Fruit fly (Drosophila melanogaster) whole organism, embryonic: Measurements from ENCODE around the gene CG9449.

Experiments used
- ATbp ChIP-seq: fragments of 200-800 bp; sonication (Bioruptor generic); optimal IDR thresholded peaks from 2 replicates; lab custom pipeline; 2017; ENCODE audit warnings: missing biosample characterization, mild to moderate bottlenecking, missing genetic modification characterization, missing genetic modification reagents
- Bgb ChIP-seq: fragments of 200-800 bp; sonication (Bioruptor generic); IDR thresholded peaks from 2 replicates; pipeline ENCODE4 v1.3.6; 2022; ENCODE audit warnings: missing biosample characterization, missing genetic modification characterization; ENCODE audit not compliant: partially characterized antibody
- CG10267 ChIP-seq: fragments of 200-800 bp; sonication (Bioruptor generic); optimal IDR thresholded peaks from 2 replicates; lab custom pipeline; 2018; ENCODE audit warnings: missing biosample characterization, mild to moderate bottlenecking, missing genetic modification characterization, moderate library complexity
- CG11247 ChIP-seq: fragments of 200-800 bp; sonication (Bioruptor generic); IDR thresholded peaks from 2 replicates; pipeline ENCODE4 v1.3.6; 2022; ENCODE audit warnings: missing biosample characterization, missing genetic modification characterization
- CG11696 ChIP-seq: fragments of 200-800 bp; sonication (Bioruptor generic); IDR thresholded peaks from 2 replicates; pipeline ENCODE4 v1.3.6; 2022; ENCODE audit warnings: missing biosample characterization, missing genetic modification characterization
- CG12071 ChIP-seq: fragments of 200-800 bp; sonication (Bioruptor generic); optimal IDR thresholded peaks from 3 replicates; lab custom pipeline; 2018; ENCODE audit warnings: missing biosample characterization, mild to moderate bottlenecking, missing genetic modification characterization
- CG12391 ChIP-seq: fragments of 200-800 bp; sonication (Bioruptor generic); optimal IDR thresholded peaks from 3 replicates; lab custom pipeline; 2018; ENCODE audit warnings: missing biosample characterization, mild to moderate bottlenecking, missing genetic modification characterization, moderate library complexity
- CG12659 ChIP-seq: fragments of 200-800 bp; sonication (Bioruptor generic); optimal IDR thresholded peaks from 3 replicates; lab custom pipeline; 2017; ENCODE audit warnings: mild to moderate bottlenecking, missing biosample characterization, missing genetic modification reagents, missing genetic modification characterization
- CG14860 ChIP-seq: fragments of 200-800 bp; sonication (Bioruptor generic); IDR thresholded peaks from 3 replicates; pipeline ENCODE4 v1.3.6; 2022; ENCODE audit warnings: missing biosample characterization, missing genetic modification characterization; ENCODE audit not compliant: partially characterized antibody
- CG1602 ChIP-seq: fragments of 200-800 bp; sonication (Bioruptor generic); optimal IDR thresholded peaks from 3 replicates; lab custom pipeline; 2016; ENCODE audit warnings: missing biosample characterization, missing genetic modification characterization
- CG16779 ChIP-seq: fragments of 200-800 bp; sonication (Bioruptor generic); IDR thresholded peaks from 2 replicates; pipeline ENCODE4 v1.3.6; 2022; ENCODE audit warnings: missing biosample characterization, missing genetic modification characterization
- CG16815 ChIP-seq: fragments of 200-800 bp; sonication (Bioruptor generic); optimal IDR thresholded peaks from 3 replicates; lab custom pipeline; 2017; ENCODE audit warnings: missing biosample characterization, mild to moderate bottlenecking, missing genetic modification characterization
- CG3726 ChIP-seq: fragments of 200-800 bp; sonication (Bioruptor generic); IDR thresholded peaks from 3 replicates; pipeline ENCODE4, ENCODE4 v1.3.6; 2022; ENCODE audit warnings: missing biosample characterization, missing genetic modification characterization
- CG4328 ChIP-seq: fragments of 200-800 bp; sonication (Bioruptor generic); optimal IDR thresholded peaks from 3 replicates; lab custom pipeline; 2017; ENCODE audit warnings: missing biosample characterization, missing genetic modification reagents, missing genetic modification characterization
- CG4854 ChIP-seq: fragments of 200-800 bp; sonication (Bioruptor generic); optimal IDR thresholded peaks from 2 replicates; lab custom pipeline; 2016; ENCODE audit warnings: missing biosample characterization, missing genetic modification characterization, inconsistent platforms
- CG6683 ChIP-seq: fragments of 200-800 bp; sonication (Bioruptor generic); optimal IDR thresholded peaks from 2 replicates; lab custom pipeline; 2017; ENCODE audit warnings: missing biosample characterization, mild to moderate bottlenecking, missing genetic modification characterization, missing genetic modification reagents
- CG6689 ChIP-seq: fragments of 200-800 bp; sonication (Bioruptor generic); IDR thresholded peaks from 2 replicates; pipeline ENCODE4 v1.3.6; 2022; ENCODE audit warnings: missing biosample characterization, missing genetic modification characterization
- CG8765 ChIP-seq: fragments of 200-800 bp; sonication (Bioruptor generic); IDR thresholded peaks from 2 replicates; pipeline ENCODE4 v1.3.6; 2022; ENCODE audit warnings: missing biosample characterization, missing genetic modification characterization
- CG9215 ChIP-seq: fragments of 200-800 bp; sonication (Bioruptor generic); IDR thresholded peaks from 2 replicates; pipeline ENCODE4 v1.3.6; 2022; ENCODE audit warnings: missing biosample characterization, missing genetic modification characterization
- CoRest ChIP-seq: fragments of 200-800 bp; sonication (Bioruptor generic); optimal IDR thresholded peaks from 3 replicates; lab custom pipeline; 2018; ENCODE audit warnings: missing biosample characterization, mild to moderate bottlenecking, missing genetic modification characterization, moderate library complexity
- Dref ChIP-seq: fragments of 200-800 bp; sonication (Bioruptor generic); IDR thresholded peaks from 2 replicates; pipeline ENCODE4 v1.3.6; 2022; ENCODE audit warnings: missing biosample characterization, missing genetic modification characterization
- Gsc ChIP-seq: fragments of 200-800 bp; sonication (Bioruptor generic); IDR thresholded peaks from 2 replicates; pipeline ENCODE4 v1.3.6; 2022; ENCODE audit warnings: missing biosample characterization, missing genetic modification characterization
- MBD-R2 ChIP-seq: fragments of 200-800 bp; sonication (Bioruptor generic); IDR thresholded peaks from 2 replicates; pipeline ENCODE4 v1.3.6; 2022; ENCODE audit warnings: missing biosample characterization, missing genetic modification characterization
- Mes4 ChIP-seq: fragments of 200-800 bp; sonication (Bioruptor generic); optimal IDR thresholded peaks from 2 replicates; lab custom pipeline; 2016; ENCODE audit warnings: missing biosample characterization, missing genetic modification characterization
- Myb ChIP-seq: fragments of 200-800 bp; sonication (Bioruptor generic); optimal IDR thresholded peaks from 2 replicates; lab custom pipeline; 2016; ENCODE audit warnings: missing biosample characterization, missing genetic modification characterization
- Neu2 ChIP-seq: fragments of 200-800 bp; sonication (Bioruptor generic); optimal IDR thresholded peaks from 3 replicates; lab custom pipeline; 2016; ENCODE audit warnings: missing biosample characterization, missing genetic modification characterization, borderline replicate concordance
- Opbp ChIP-seq: fragments of 200-800 bp; sonication (Bioruptor generic); IDR thresholded peaks from 3 replicates; pipeline ENCODE4 v1.3.6; 2022; ENCODE audit warnings: missing biosample characterization, missing genetic modification characterization; ENCODE audit not compliant: partially characterized antibody
- Rx ChIP-seq: fragments of 200-800 bp; sonication (Bioruptor generic); IDR thresholded peaks from 2 replicates; pipeline ENCODE4 v1.3.6; 2022; ENCODE audit warnings: missing biosample characterization, missing genetic modification characterization
- Stat92E ChIP-seq, 3 experiments: fragments of >200 bp in 2 of 3; fragments of 200-800 bp in 1 of 3; sonication (Bioruptor generic) in 1 of 3; optimal IDR thresholded peaks; 2 replicates each; lab custom pipeline; 2017 to 2019; ENCODE audit warnings: missing biosample characterization in 3 of 3, missing genetic modification characterization in 3 of 3, mild to moderate bottlenecking in 1 of 3, moderate library complexity in 1 of 3
- TFAM ChIP-seq: fragments of 200-800 bp; sonication (Bioruptor generic); optimal IDR thresholded peaks from 2 replicates; lab custom pipeline; 2017; ENCODE audit warnings: missing biosample characterization, missing genetic modification characterization, inconsistent platforms
- Usf ChIP-seq: fragments of 200-800 bp; sonication (Bioruptor generic); optimal IDR thresholded peaks from 2 replicates; lab custom pipeline; 2017; ENCODE audit warnings: missing genotype, missing biosample characterization, missing genetic modification characterization
- amos ChIP-seq: fragments of 200-800 bp; sonication (Bioruptor generic); IDR thresholded peaks from 2 replicates; pipeline ENCODE4 v1.3.6; 2022; ENCODE audit warnings: missing biosample characterization, missing genetic modification characterization; ENCODE audit not compliant: partially characterized antibody
- ato ChIP-seq: fragments of 200-800 bp; sonication (Bioruptor generic); IDR thresholded peaks from 2 replicates; pipeline ENCODE4 v1.3.6; 2022; ENCODE audit warnings: missing biosample characterization, missing genetic modification characterization; ENCODE audit not compliant: partially characterized antibody
- cas ChIP-seq: fragments of 200-800 bp; sonication (Bioruptor generic); IDR thresholded peaks from 2 replicates; pipeline ENCODE4 v1.3.6; 2022; ENCODE audit warnings: missing biosample characterization, missing genetic modification characterization
- gcm2 ChIP-seq: fragments of 200-800 bp; sonication (Bioruptor generic); optimal IDR thresholded peaks from 2 replicates; lab custom pipeline; 2016; ENCODE audit warnings: missing biosample characterization, missing genetic modification characterization
- gro ChIP-seq: fragments of 200-800 bp; sonication (Bioruptor generic); optimal IDR thresholded peaks from 2 replicates; lab custom pipeline; 2016; ENCODE audit warnings: missing biosample characterization, missing genetic modification characterization
- ken ChIP-seq: fragments of 200-800 bp; sonication (Bioruptor generic); IDR thresholded peaks from 3 replicates; pipeline ENCODE4 v1.3.6; 2022; ENCODE audit warnings: missing biosample characterization, missing genetic modification characterization
- lbe ChIP-seq: fragments of 200-800 bp; sonication (Bioruptor generic); optimal IDR thresholded peaks from 2 replicates; lab custom pipeline; 2016; ENCODE audit warnings: missing biosample characterization, mild to moderate bottlenecking, missing genetic modification characterization
- mam ChIP-seq: fragments of 200-800 bp; sonication (Bioruptor generic); optimal IDR thresholded peaks from 3 replicates; lab custom pipeline; 2016; ENCODE audit warnings: missing biosample characterization, missing genetic modification characterization
- otp ChIP-seq: fragments of 200-800 bp; sonication (Bioruptor generic); IDR thresholded peaks from 3 replicates; pipeline ENCODE4, ENCODE4 v1.3.6; 2022; ENCODE audit warnings: missing biosample characterization, missing genetic modification characterization
- pfk ChIP-seq: fragments of 200-800 bp; sonication (Bioruptor generic); optimal IDR thresholded peaks from 2 replicates; lab custom pipeline; 2018; ENCODE audit warnings: missing biosample characterization, mild to moderate bottlenecking, missing genetic modification characterization, moderate library complexity
- schlank ChIP-seq: fragments of 200-800 bp; sonication (Bioruptor generic); optimal IDR thresholded peaks from 2 replicates; lab custom pipeline; 2018; ENCODE audit warnings: missing biosample characterization, mild to moderate bottlenecking, missing genetic modification characterization
- sim ChIP-seq: fragments of 200-800 bp; sonication (Bioruptor generic); IDR thresholded peaks from 2 replicates; pipeline ENCODE4 v1.3.6; 2022; ENCODE audit warnings: missing biosample characterization, missing genetic modification characterization
- sima ChIP-seq: fragments of 200-800 bp; sonication (Bioruptor generic); optimal IDR thresholded peaks from 2 replicates; lab custom pipeline; 2016; ENCODE audit warnings: missing biosample characterization, missing genetic modification characterization
- slou ChIP-seq: fragments of 200-800 bp; sonication (Bioruptor generic); optimal IDR thresholded peaks from 3 replicates; lab custom pipeline; 2016; ENCODE audit warnings: missing biosample characterization, missing genetic modification characterization
- slp2 ChIP-seq: fragments of 200-800 bp; sonication (Bioruptor generic); optimal IDR thresholded peaks from 2 replicates; lab custom pipeline; 2016; ENCODE audit warnings: missing biosample characterization, missing genetic modification characterization
- sob ChIP-seq: fragments of 200-800 bp; sonication (Bioruptor generic); IDR thresholded peaks from 2 replicates; pipeline ENCODE4 v1.3.6; 2022; ENCODE audit warnings: missing biosample characterization, missing genetic modification characterization
- toy ChIP-seq: fragments of 200-800 bp; sonication (Bioruptor generic); IDR thresholded peaks from 2 replicates; pipeline ENCODE4 v1.3.6; 2022; ENCODE audit warnings: missing biosample characterization, missing genetic modification characterization
- wor ChIP-seq: fragments of 200-800 bp; sonication (Bioruptor generic); IDR thresholded peaks from 2 replicates; pipeline ENCODE4 v1.3.6; 2022; ENCODE audit warnings: missing biosample characterization, missing genetic modification characterization
- zfh2 ChIP-seq: fragments of 200-800 bp; sonication (Bioruptor generic); optimal IDR thresholded peaks from 2 replicates; lab custom pipeline; 2016; ENCODE audit warnings: missing biosample characterization, missing genetic modification characterization

Gene CG9449

dm6 chr3L:19516547-19516946, 19.0 kb upstream of the CG9449 start (continued):
- TF ChIP-seq CG6683 (GFP tag; lab: Kevin White, UChicago) (no peak), CG3726 (GFP tag; lab: Robert Waterston, UW) (peak; percentile 89; the same call in 2 of the 3 replicates), Rx (GFP tag; lab: Robert Waterston, UW) (peak; percentile 97), CG16815 (GFP tag; lab: Kevin White, UChicago) (peak; percentile 73), ken (peak; percentile 96), MBD-R2 (GFP tag; lab: Robert Waterston, UW) (peak; percentile 74), zfh2 (peak; percentile 81), Myb (GFP tag; lab: Kevin White, UChicago) (peak; percentile 81), mam (GFP tag; lab: Kevin White, UChicago) (peak; percentile 95), CG14860 (GFP tag; lab: Robert Waterston, UW) (0 out of 3 replicates have a peak, but pooled peaks have one; percentile 12), sima (GFP tag; lab: Kevin White, UChicago) (peak; percentile 82), wor (GFP tag; lab: Robert Waterston, UW) (peak; percentile 60), CG12659 (GFP tag; lab: Kevin White, UChicago) (peak; percentile 81), CG10267 (peak; percentile 70), CG4328 (peak; percentile 90), gcm2 (peak; percentile 51), pfk (GFP tag; lab: Kevin White, UChicago) (peak; percentile 62), toy (peak; percentile 88), Gsc (peak; percentile 76), amos (GFP tag; lab: Robert Waterston, UW) (peak; percentile 77), lbe (GFP tag; lab: Kevin White, UChicago) (no peak), CG12391 (tag; lab: Kevin White, UChicago) (peak; percentile 74), Usf (GFP tag; lab: Kevin White, UChicago) (peak; percentile 70), sob (GFP tag; lab: Robert Waterston, UW) (peak; percentile 97), slp2 (GFP tag; lab: Kevin White, UChicago) (peak; percentile 89), cas (GFP tag; lab: Robert Waterston, UW) (peak; percentile 84; the same call in 1 of the 2 replicates), Neu2 (GFP tag; lab: Kevin White, UChicago) (peak; percentile 64), Stat92E (GFP tag; optimal IDR thresholded peaks at IDR 0.05; lab: Kevin White, UChicago) (no peak), gro (GFP tag; lab: Kevin White, UChicago) (peak; percentile 96), Mes4 (peak; percentile 75), Bgb (GFP tag; lab: Robert Waterston, UW) (peak; percentile 82), CG4854 (GFP tag; lab: Kevin White, UChicago) (peak; percentile 87), schlank (tag; lab: Kevin White, UChicago) (peak; percentile 81), CG8765 (GFP tag; lab: Robert Waterston, UW) (peak; percentile 31; the same call in 1 of the 2 replicates), CG6689 (peak; percentile 78), CG11696 (GFP tag; lab: Robert Waterston, UW) (peak; percentile 63), sim (GFP tag; lab: Robert Waterston, UW) (peak; percentile 50), CG1602 (GFP tag; lab: Kevin White, UChicago) (peak; percentile 79), CG16779 (GFP tag; lab: Robert Waterston, UW) (peak; percentile 92), TFAM (GFP tag; lab: Kevin White, UChicago) (peak; percentile 27), Dref (peak; percentile 48), CG11247 (peak; percentile 96), otp (GFP tag; lab: Robert Waterston, UW) (peak; percentile 90), ato (GFP tag; lab: Robert Waterston, UW) (peak; percentile 50; the same call in 1 of the 2 replicates), CG9215 (GFP tag; lab: Robert Waterston, UW) (peak; percentile 80), Opbp (peak; percentile 53; the same call in 1 of the 3 replicates), CoRest (tag; lab: Kevin White, UChicago) (peak; percentile 83), ATbp (GFP tag; lab: Kevin White, UChicago) (peak; percentile 84), slou (peak; percentile 96), CG12071 (peak; percentile 82)
